Worm (Caenorhabditis elegans): Measurements from ENCODE around the gene K10G6.5.

ce11 chrII:3992660-3993245 lies 5.7 kb downstream of the K10G6.5 start, which contains the start of gene Y14H12A.1:
- TF ChIP-seq ama-1 (optimal IDR thresholded peaks at IDR 0.05) (no peak), nhr-237 (tag; optimal IDR thresholded peaks at IDR 0.05) (no peak), nhr-11 (tag; optimal IDR thresholded peaks at IDR 0.05) (no peak), dmd-4 (tag; optimal IDR thresholded peaks at IDR 0.05) (no peak), fos-1 (tag; optimal IDR thresholded peaks at IDR 0.05) (no peak), ztf-11 (tag; optimal IDR thresholded peaks at IDR 0.05) (no peak), elt-3 (tag; optimal IDR thresholded peaks at IDR 0.05) (no peak), skn-1 (tag; optimal IDR thresholded peaks at IDR 0.05) (no peak), nhr-129 (tag; optimal IDR thresholded peaks at IDR 0.05) (no peak), alr-1 (tag; optimal IDR thresholded peaks at IDR 0.05) (no peak), lin-13 (GFP tag; optimal IDR thresholded peaks at IDR 0.05) (no peak)
